Fruit fly (Drosophila melanogaster) Kc167 (cell line): ENCODE measurements around the gene vkg.

Experiments used
- Sin3A ChIP-seq: fragments of >200 bp; optimal IDR thresholded peaks from 2 replicates; lab custom pipeline; 2018; ENCODE audit warnings: missing external identifiers
- h ChIP-seq: fragments of >200 bp; optimal IDR thresholded peaks from 3 replicates; lab custom pipeline; 2018; ENCODE audit warnings: missing external identifiers
- psq ChIP-seq: fragments of >200 bp; optimal IDR thresholded peaks from 2 replicates; lab custom pipeline; 2017; ENCODE audit warnings: missing external identifiers
- ttk ChIP-seq: sonication (Bioruptor generic); optimal IDR thresholded peaks from 2 replicates; lab custom pipeline; 2017; ENCODE audit warnings: missing external identifiers

- TF ChIP-seq h (lab: Kevin White, UChicago) (no peak), psq (lab: Kevin White, UChicago) (no peak), Sin3A (lab: Kevin White, UChicago) (no peak), ttk (lab: Kevin White, UChicago) (no peak)
Measured at dm6 chr2L:5003670-5004453, 24.1 kb downstream of the vkg start.
